Fruit fly (Drosophila melanogaster) whole organism, adult: ENCODE measurements around the gene CG7886.
A peak's percentile ranks its signal among the peaks of the same experiment; 100 is the strongest.

Experiments used
- CG11617 ChIP-seq: fragments of 200-800 bp; sonication (Bioruptor generic); optimal IDR thresholded peaks from 2 replicates; lab custom pipeline; 2017; ENCODE audit warnings: mild to moderate bottlenecking, missing biosample characterization, missing genetic modification reagents, missing genetic modification characterization
- CG12768 ChIP-seq: fragments of 200-800 bp; sonication (Bioruptor generic); optimal IDR thresholded peaks from 2 replicates; lab custom pipeline; 2017; ENCODE audit warnings: missing biosample characterization, missing genetic modification characterization, mild to moderate bottlenecking, moderate library complexity, missing genetic modification reagents
- CG14711 ChIP-seq: fragments of 200-800 bp; sonication (Bioruptor generic); optimal IDR thresholded peaks from 2 replicates; lab custom pipeline; 2018; ENCODE audit warnings: missing biosample characterization, mild to moderate bottlenecking, missing genetic modification characterization, moderate library complexity
- CG1620 ChIP-seq: fragments of 200-800 bp; sonication (Bioruptor generic); optimal IDR thresholded peaks from 2 replicates; lab custom pipeline; 2016; ENCODE audit warnings: missing biosample characterization, missing genetic modification characterization
- CG33017 ChIP-seq: fragments of 200-800 bp; sonication (Bioruptor generic); optimal IDR thresholded peaks from 2 replicates; lab custom pipeline; 2018; ENCODE audit warnings: missing biosample characterization, mild to moderate bottlenecking, missing genetic modification characterization, moderate library complexity
- CG5204 ChIP-seq: fragments of 200-800 bp; sonication (Bioruptor generic); optimal IDR thresholded peaks from 2 replicates; lab custom pipeline; 2016; ENCODE audit warnings: missing biosample characterization, missing genetic modification characterization
- CG7045 ChIP-seq: fragments of 200-800 bp; sonication (Bioruptor generic); optimal IDR thresholded peaks from 2 replicates; lab custom pipeline; 2017; ENCODE audit warnings: missing biosample characterization, mild to moderate bottlenecking, missing genetic modification characterization
- CG7101 ChIP-seq: fragments of 200-800 bp; sonication (Bioruptor generic); optimal IDR thresholded peaks from 2 replicates; lab custom pipeline; 2018; ENCODE audit warnings: missing biosample characterization, mild to moderate bottlenecking, missing genetic modification characterization, moderate library complexity
- Crg-1 ChIP-seq: fragments of 200-800 bp; sonication (Bioruptor generic); optimal IDR thresholded peaks from 2 replicates; lab custom pipeline; 2016; ENCODE audit warnings: missing biosample characterization, missing genetic modification characterization
- Hr96 ChIP-seq: fragments of 200-800 bp; sonication (Bioruptor generic); optimal IDR thresholded peaks from 2 replicates; lab custom pipeline; 2016; ENCODE audit warnings: missing biosample characterization, missing genetic modification characterization
- bab1 ChIP-seq: fragments of 200-800 bp; sonication (Bioruptor generic); optimal IDR thresholded peaks from 3 replicates; lab custom pipeline; 2019; ENCODE audit warnings: missing biosample characterization, mild to moderate bottlenecking, missing genetic modification characterization, moderate library complexity
- cic ChIP-seq: fragments of 200-800 bp; sonication (Bioruptor generic); optimal IDR thresholded peaks from 2 replicates; lab custom pipeline; 2017; ENCODE audit warnings: missing biosample characterization, mild to moderate bottlenecking, missing genetic modification characterization, moderate library complexity
- cnc ChIP-seq, 2 experiments: fragments of >200 bp; optimal IDR thresholded peaks; 2 replicates each; lab custom pipeline; 2017
- kay ChIP-seq: fragments of 200-800 bp; sonication (Bioruptor generic); peaks from one replicate; lab custom pipeline; 2016; ENCODE audit warnings: missing biosample characterization, missing genetic modification characterization, borderline replicate concordance
- ovo ChIP-seq: fragments of 200-800 bp; sonication (Bioruptor generic); optimal IDR thresholded peaks from 2 replicates; lab custom pipeline; 2016; ENCODE audit warnings: missing biosample characterization, missing genetic modification characterization
- tj ChIP-seq: fragments of 200-800 bp; sonication (Bioruptor generic); optimal IDR thresholded peaks from 3 replicates; lab custom pipeline; 2017; ENCODE audit warnings: missing biosample characterization, mild to moderate bottlenecking, missing genetic modification characterization, moderate library complexity

The CG7886 gene

dm6 chr3R:14586480-14587443 lies 55.6 kb downstream of the CG7886 start:
- TF ChIP-seq CG14711 (no peak), CG7045 (GFP tag; lab: Kevin White, UChicago) (no peak), tj (GFP tag; lab: Kevin White, UChicago) (no peak), CG33017 (tag; lab: Kevin White, UChicago) (no peak), CG11617 (GFP tag; lab: Kevin White, UChicago) (no peak), cnc (optimal IDR thresholded peaks at IDR 0.05; lab: Kevin White, UChicago) (no peak), Hr96 (GFP tag; lab: Kevin White, UChicago) (no peak), CG5204 (no peak), CG7101 (no peak), kay (GFP tag; lab: Kevin White, UChicago) (no peak), CG1620 (no peak)

dm6 chr3R:14580045-14580579 lies 62.3 kb downstream of the CG7886 start:
- no peak for TF ChIP-seq CG11617 (GFP tag; lab: Kevin White, UChicago)
- peak; percentile 61 for TF ChIP-seq kay (GFP tag; lab: Kevin White, UChicago)

dm6 chr3R:14577803-14578493 lies 64.4 kb downstream of the CG7886 start:
- TF ChIP-seq Hr96 (GFP tag; lab: Kevin White, UChicago) (no peak), CG7045 (GFP tag; lab: Kevin White, UChicago) (no peak), CG14711 (no peak), cic (GFP tag; lab: Kevin White, UChicago) (no peak), bab1 (no peak), Crg-1 (no peak), cnc (optimal IDR thresholded peaks at IDR 0.05; lab: Kevin White, UChicago) (no peak), kay (GFP tag; lab: Kevin White, UChicago) (no peak), ovo (no peak)

- TF ChIP-seq CG5204 (no peak), Crg-1 (no peak), CG12768 (GFP tag; lab: Kevin White, UChicago) (peak; percentile 47)
Observed at dm6 chr3R:14576692-14577646, 65.4 kb downstream of the CG7886 start, which contains the start of gene stumps. Gene stumps (plus strand): TSS chr3R:14577217.
